Worm (Caenorhabditis elegans): Measurements from ENCODE around the gene hsp-60.
A peak's percentile ranks its signal among the peaks of the same experiment; 100 is the strongest.

The hsp-60 gene

DNA sequence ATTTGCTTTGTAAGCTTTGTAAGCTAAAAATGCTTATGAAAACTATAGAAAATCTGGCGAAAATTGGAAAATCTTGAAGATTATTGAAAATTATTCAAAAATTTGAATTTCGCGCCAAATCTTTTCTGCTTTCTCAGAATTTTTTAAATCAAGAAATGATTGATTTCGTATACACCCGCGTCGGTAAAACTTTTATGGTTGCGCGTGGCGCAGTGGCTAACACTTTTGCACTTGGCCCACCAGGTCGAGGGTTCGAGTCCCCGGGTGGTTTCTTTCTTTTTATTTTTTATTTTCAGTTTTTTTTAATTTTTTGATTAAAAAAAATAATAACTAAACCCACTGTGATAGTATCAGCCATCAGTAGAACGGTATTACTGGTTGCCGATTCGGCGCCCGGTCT lies 20.6 kb upstream of the hsp-60 start:
- TF ChIP-seq hlh-1 (tag; optimal IDR thresholded peaks at IDR 0.05) = no peak
- no peak for TF ChIP-seq tbx-8 (GFP tag; optimal IDR thresholded peaks at IDR 0.05)
- TF ChIP-seq ces-1 (GFP tag; optimal IDR thresholded peaks at IDR 0.05) = no peak

DNA sequence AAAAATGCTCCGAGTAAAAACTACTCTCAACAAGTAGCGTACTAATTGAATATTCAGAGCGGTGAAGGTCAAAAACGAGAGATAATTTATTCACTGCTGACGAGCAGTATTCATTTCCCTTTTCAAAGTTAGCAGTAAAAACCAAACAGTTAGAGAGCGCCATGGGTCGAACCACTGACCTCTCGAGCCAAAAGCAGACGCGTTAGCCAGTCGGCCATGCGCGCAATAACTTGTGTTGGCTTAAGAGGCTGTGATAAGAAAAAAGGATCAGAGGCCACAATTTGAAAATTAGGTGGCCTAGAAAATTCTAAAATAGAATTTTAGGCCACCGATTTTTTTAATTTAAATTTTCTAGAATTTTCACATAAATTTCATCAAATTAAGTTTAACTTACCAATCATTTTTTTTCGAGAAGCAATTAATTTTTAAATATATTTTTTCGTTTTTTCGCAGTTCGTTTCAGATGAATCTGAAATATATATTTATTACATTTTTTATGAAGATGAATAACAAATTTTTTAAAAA lies 18.8 kb upstream of the hsp-60 start, which contains the start of gene sms-3:
sms-3 (minus strand) TSS at position 475 of the 525 bp plus-strand sequence.
- TF ChIP-seq nhr-76 (tag; optimal IDR thresholded peaks at IDR 0.05) = no peak
- no peak for TF ChIP-seq hlh-1 (tag; optimal IDR thresholded peaks at IDR 0.05)
- peak; percentile 2 for TF ChIP-seq drap-1 (GFP tag; optimal IDR thresholded peaks at IDR 0.05)
- TF ChIP-seq sptf-1 (tag; optimal IDR thresholded peaks at IDR 0.05) = peak; percentile 18
- TF ChIP-seq pha-4 (tag; optimal IDR thresholded peaks at IDR 0.05) = no peak
- peak; percentile 32 for TF ChIP-seq M03D4.4 (tag; optimal IDR thresholded peaks at IDR 0.05)
- peak; percentile 5 for TF ChIP-seq lin-13 (tag; optimal IDR thresholded peaks at IDR 0.05)

DNA sequence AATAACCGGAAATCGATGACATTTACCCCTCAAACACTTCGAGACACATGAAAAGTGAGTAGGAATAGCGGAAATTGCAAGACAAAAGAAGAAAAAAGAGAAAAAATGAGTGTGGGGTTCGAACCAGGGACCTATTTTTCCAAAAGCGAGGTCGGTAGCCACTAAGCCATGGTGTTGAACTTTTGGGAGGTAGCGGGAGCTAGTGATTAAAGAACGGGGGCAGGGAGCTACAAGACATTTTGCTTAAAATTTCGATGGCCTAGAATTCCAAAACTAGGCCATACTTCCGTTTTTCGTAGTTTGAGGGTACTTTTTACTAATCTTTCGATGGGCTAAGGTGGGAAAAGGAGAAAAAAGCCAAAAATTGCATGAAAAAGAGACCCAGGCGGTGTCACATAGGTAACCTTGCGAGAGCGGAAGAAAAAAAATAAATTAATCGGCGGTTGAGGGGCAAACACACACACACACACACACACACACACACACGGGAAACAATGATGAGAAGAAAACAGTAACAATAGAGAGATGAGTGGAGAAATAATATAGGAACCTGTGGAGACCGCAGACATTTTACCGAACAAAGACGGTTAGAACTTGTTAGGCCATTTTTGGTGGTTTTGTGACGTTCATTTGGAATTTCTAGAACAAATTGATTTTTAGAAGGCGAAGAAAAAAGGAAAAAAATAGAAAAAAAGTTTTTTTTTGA lies 17.9 kb upstream of the hsp-60 start:
- TF ChIP-seq ces-1 (GFP tag; optimal IDR thresholded peaks at IDR 0.05) (no peak), hlh-1 (tag; optimal IDR thresholded peaks at IDR 0.05) (peak; percentile 8), cnd-1 (tag; optimal IDR thresholded peaks at IDR 0.05) (peak; percentile 55), bed-3 (GFP tag; optimal IDR thresholded peaks at IDR 0.05) (peak; percentile 38), unc-62 (GFP tag; optimal IDR thresholded peaks at IDR 0.05) (no peak), pha-4 (tag; optimal IDR thresholded peaks at IDR 0.05) (no peak), ceh-83 (GFP tag; optimal IDR thresholded peaks at IDR 0.05) (peak; percentile 88), mep-1 (tag; optimal IDR thresholded peaks at IDR 0.05) (no peak), tbx-8 (GFP tag; optimal IDR thresholded peaks at IDR 0.05) (peak; percentile 67), M03D4.4 (tag; optimal IDR thresholded peaks at IDR 0.05) (peak; percentile 70), sptf-1 (tag; optimal IDR thresholded peaks at IDR 0.05) (peak; percentile 89), ham-2 (GFP tag; optimal IDR thresholded peaks at IDR 0.05) (peak; percentile 64), ceh-43 (GFP tag; optimal IDR thresholded peaks at IDR 0.05) (peak; percentile 73), elt-3 (tag; optimal IDR thresholded peaks at IDR 0.05) (no peak), ztf-11 (tag; optimal IDR thresholded peaks at IDR 0.05) (no peak), lin-13 (tag; optimal IDR thresholded peaks at IDR 0.05) (peak; percentile 5), flh-1 (GFP tag; optimal IDR thresholded peaks at IDR 0.05) (peak; percentile 36), blmp-1 (tag; optimal IDR thresholded peaks at IDR 0.05) (no peak), mab-5 (tag; optimal IDR thresholded peaks at IDR 0.05) (no peak), mls-2 (tag; optimal IDR thresholded peaks at IDR 0.05) (peak; percentile 84), nhr-237 (tag; optimal IDR thresholded peaks at IDR 0.05) (no peak), unc-120 (tag; optimal IDR thresholded peaks at IDR 0.05; ENCODE audit: poor library complexity, severe bottlenecking) (peak; percentile 55), lin-32 (GFP tag; optimal IDR thresholded peaks at IDR 0.05) (peak; percentile 75), ceh-39 (tag; optimal IDR thresholded peaks at IDR 0.05) (no peak), elt-1 (tag; optimal IDR thresholded peaks at IDR 0.05; ENCODE audit: borderline replicate concordance, insufficient read depth) (no peak), zip-8 (tag; optimal IDR thresholded peaks at IDR 0.05) (no peak), lsy-2 (tag; optimal IDR thresholded peaks at IDR 0.05) (no peak), nhr-28 (tag; optimal IDR thresholded peaks at IDR 0.05) (no peak), nhr-76 (tag; optimal IDR thresholded peaks at IDR 0.05) (no peak), nhr-2 (tag; optimal IDR thresholded peaks at IDR 0.05) (peak; percentile 7), drap-1 (GFP tag; optimal IDR thresholded peaks at IDR 0.05) (peak; percentile 56), unc-39 (tag; optimal IDR thresholded peaks at IDR 0.05) (no peak), sem-2 (GFP tag; optimal IDR thresholded peaks at IDR 0.05) (peak; percentile 49), snpc-4 (tag; optimal IDR thresholded peaks at IDR 0.05) (no peak), nhr-12 (tag; optimal IDR thresholded peaks at IDR 0.05) (no peak)

DNA sequence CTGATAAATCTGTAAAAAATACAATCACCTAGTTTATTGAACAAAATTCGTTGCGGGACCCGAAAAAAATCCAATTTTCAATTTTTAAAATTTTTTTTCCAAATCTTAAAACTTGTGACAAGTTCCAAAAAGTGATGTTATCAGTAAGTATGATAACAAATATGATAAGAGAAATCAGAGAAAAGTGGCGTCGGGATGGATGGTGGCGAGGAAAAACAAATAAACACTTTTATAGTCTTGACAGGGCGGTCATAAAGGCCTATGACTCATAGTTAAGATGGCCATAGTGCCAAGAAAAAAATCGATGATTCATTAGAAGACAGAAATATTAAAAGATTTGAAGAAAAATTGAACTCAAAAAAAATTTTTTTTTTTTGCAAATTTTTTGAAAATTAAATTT lies 16.9 kb upstream of the hsp-60 start:
- TF ChIP-seq mls-2 (tag; optimal IDR thresholded peaks at IDR 0.05) (no peak), snpc-4 (tag; optimal IDR thresholded peaks at IDR 0.05) (no peak), lin-13 (tag; optimal IDR thresholded peaks at IDR 0.05) (no peak), unc-39 (tag; optimal IDR thresholded peaks at IDR 0.05) (no peak), mab-5 (tag; optimal IDR thresholded peaks at IDR 0.05) (no peak), nhr-28 (tag; optimal IDR thresholded peaks at IDR 0.05) (no peak), ceh-39 (tag; optimal IDR thresholded peaks at IDR 0.05) (no peak), nhr-76 (tag; optimal IDR thresholded peaks at IDR 0.05) (no peak), flh-1 (GFP tag; optimal IDR thresholded peaks at IDR 0.05) (no peak), nhr-2 (tag; optimal IDR thresholded peaks at IDR 0.05) (no peak)
